Worm (Caenorhabditis elegans) whole organism, mixed stage, embryonic: Measurements from ENCODE around the gene T03G6.3.

Experiments used
- bed-3 ChIP-seq: fragments of 200-800 bp; sonication (Bioruptor generic); optimal IDR thresholded peaks from 3 replicates; lab custom pipeline; 2018; ENCODE audit warnings: mild to moderate bottlenecking, missing genetic modification characterization, moderate library complexity, missing compliant biosample characterization
- blmp-1 ChIP-seq: fragments of 150-350 bp; optimal IDR thresholded peaks from 2 replicates; lab custom pipeline; 2014; ENCODE audit warnings: missing biosample characterization, missing genetic modification characterization
- ceh-39 ChIP-seq: fragments of 150-350 bp; optimal IDR thresholded peaks from 2 replicates; lab custom pipeline; 2014; ENCODE audit warnings: missing biosample characterization, missing genetic modification characterization
- ceh-43 ChIP-seq: fragments of 200-800 bp; sonication (Bioruptor generic); optimal IDR thresholded peaks from 2 replicates; lab custom pipeline; 2018; ENCODE audit warnings: mild to moderate bottlenecking, missing genetic modification characterization, moderate library complexity, missing compliant biosample characterization
- ceh-83 ChIP-seq: fragments of 200-800 bp; sonication (Bioruptor generic); optimal IDR thresholded peaks from 2 replicates; lab custom pipeline; 2018; ENCODE audit warnings: mild to moderate bottlenecking, missing genetic modification characterization, missing compliant biosample characterization
- ces-1 ChIP-seq: fragments of 150-350 bp; optimal IDR thresholded peaks from 2 replicates; lab custom pipeline; 2014; ENCODE audit warnings: missing biosample characterization, missing genetic modification reagents, missing genetic modification characterization
- cnd-1 ChIP-seq: fragments of 200-800 bp; sonication (Bioruptor generic); optimal IDR thresholded peaks from 2 replicates; lab custom pipeline; 2018; ENCODE audit warnings: mild to moderate bottlenecking, missing genetic modification characterization, missing compliant biosample characterization
- drap-1 ChIP-seq: fragments of 200-800 bp; sonication (Bioruptor generic); optimal IDR thresholded peaks from 3 replicates; lab custom pipeline; 2018; ENCODE audit warnings: mild to moderate bottlenecking, missing genetic modification characterization, missing compliant biosample characterization
- elt-1 ChIP-seq: sonication (generic microtip); optimal IDR thresholded peaks from 2 replicates; lab custom pipeline; 2017; ENCODE audit warnings: missing genetic modification characterization, mild to moderate bottlenecking, missing compliant biosample characterization, antibody characterized with exemption, moderate library complexity, borderline replicate concordance; ENCODE audit not compliant: insufficient read depth
- flh-1 ChIP-seq: fragments of 200-800 bp; sonication (Bioruptor generic); optimal IDR thresholded peaks from 2 replicates; lab custom pipeline; 2018; ENCODE audit warnings: mild to moderate bottlenecking, missing genetic modification characterization, moderate library complexity, missing compliant biosample characterization
- ham-2 ChIP-seq: fragments of 200-800 bp; sonication (Bioruptor generic); optimal IDR thresholded peaks from 2 replicates; lab custom pipeline; 2018; ENCODE audit warnings: mild to moderate bottlenecking, missing genetic modification characterization, missing compliant biosample characterization
- hlh-1 ChIP-seq: fragments of 150-350 bp; optimal IDR thresholded peaks from 2 replicates; lab custom pipeline; 2014; ENCODE audit warnings: missing biosample characterization, missing genetic modification reagents, missing genetic modification characterization
- lin-13 ChIP-seq: fragments of 150-350 bp; optimal IDR thresholded peaks from 2 replicates; lab custom pipeline; 2014; ENCODE audit warnings: missing biosample characterization, missing genetic modification characterization
- lsy-2 ChIP-seq: fragments of 150-350 bp; optimal IDR thresholded peaks from 2 replicates; lab custom pipeline; 2014; ENCODE audit warnings: missing biosample characterization, missing genetic modification characterization
- mep-1 ChIP-seq: fragments of 150-350 bp; optimal IDR thresholded peaks from 2 replicates; lab custom pipeline; 2017; ENCODE audit warnings: missing biosample characterization, missing genetic modification reagents, missing genetic modification characterization, inconsistent platforms
- mls-2 ChIP-seq: sonication (generic microtip); optimal IDR thresholded peaks from 2 replicates; lab custom pipeline; 2016; ENCODE audit warnings: mild to moderate bottlenecking, missing genetic modification characterization, moderate library complexity, missing compliant biosample characterization
- nhr-12 ChIP-seq: fragments of 150-350 bp; optimal IDR thresholded peaks from 2 replicates; lab custom pipeline; 2014; ENCODE audit warnings: missing biosample characterization, missing genetic modification characterization
- nhr-2 ChIP-seq: fragments of 150-350 bp; optimal IDR thresholded peaks from 2 replicates; lab custom pipeline; 2014; ENCODE audit warnings: missing biosample characterization, missing genetic modification characterization
- nhr-237 ChIP-seq: fragments of 150-350 bp; optimal IDR thresholded peaks from 2 replicates; lab custom pipeline; 2014; ENCODE audit warnings: missing biosample characterization, missing genetic modification characterization
- nhr-76 ChIP-seq: sonication (generic microtip); optimal IDR thresholded peaks from 2 replicates; lab custom pipeline; 2017; ENCODE audit warnings: missing biosample characterization, missing genetic modification characterization
- sem-2 ChIP-seq: fragments of 200-800 bp; sonication (Bioruptor generic); optimal IDR thresholded peaks from 2 replicates; lab custom pipeline; 2018; ENCODE audit warnings: mild to moderate bottlenecking, missing genetic modification characterization, missing compliant biosample characterization
- sptf-1 ChIP-seq: sonication (generic microtip); optimal IDR thresholded peaks from 2 replicates; lab custom pipeline; 2017; ENCODE audit warnings: mild to moderate bottlenecking, missing genetic modification characterization, moderate library complexity, missing compliant biosample characterization
- tbx-8 ChIP-seq: fragments of 200-800 bp; sonication (Bioruptor generic); optimal IDR thresholded peaks from 2 replicates; lab custom pipeline; 2018; ENCODE audit warnings: mild to moderate bottlenecking, missing genetic modification characterization, moderate library complexity, missing compliant biosample characterization
- unc-39 ChIP-seq: fragments of 150-350 bp; optimal IDR thresholded peaks from 2 replicates; lab custom pipeline; 2014; ENCODE audit warnings: missing biosample characterization, missing genetic modification characterization
- unc-62 ChIP-seq: fragments of 150-350 bp; optimal IDR thresholded peaks from 2 replicates; lab custom pipeline; 2014; ENCODE audit warnings: missing biosample characterization, missing genetic modification reagents, missing genetic modification characterization
- zip-8 ChIP-seq: fragments of 150-350 bp; optimal IDR thresholded peaks from 2 replicates; lab custom pipeline; 2014; ENCODE audit warnings: missing biosample characterization, missing genetic modification characterization
- ztf-11 ChIP-seq: fragments of 150-350 bp; optimal IDR thresholded peaks from 2 replicates; lab custom pipeline; 2014; ENCODE audit warnings: missing biosample characterization, missing genetic modification characterization

The T03G6.3 gene

DNA sequence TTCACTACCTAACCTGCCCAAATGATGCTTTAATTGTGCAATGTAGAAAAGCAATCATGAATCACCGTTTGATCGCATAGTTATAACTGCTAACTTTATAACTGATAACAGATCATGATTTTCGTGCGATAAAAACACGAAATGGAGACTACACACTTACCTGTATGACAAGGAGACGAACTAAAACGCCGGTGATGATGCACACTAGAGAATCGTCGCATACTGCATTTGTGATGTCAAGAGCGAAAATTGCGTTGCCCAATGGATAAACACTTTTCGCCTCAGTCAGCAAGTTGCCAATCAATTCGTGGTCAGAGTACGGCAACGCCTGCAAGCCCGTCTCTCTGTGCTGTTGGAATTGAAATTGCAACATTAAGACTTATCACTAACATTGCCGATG is 46.5 kb downstream of the T03G6.3 start:
- no peak for TF ChIP-seq ceh-83 (GFP tag; lab: Kevin White, UChicago)
- TF ChIP-seq lsy-2 (tag; lab: Kevin White, UChicago), result no peak
- TF ChIP-seq bed-3, result no peak
- TF ChIP-seq cnd-1 (tag; lab: Kevin White, UChicago), result no peak
- TF ChIP-seq mep-1 (tag; lab: Kevin White, UChicago), result no peak
- no peak for TF ChIP-seq ces-1 (GFP tag; lab: Kevin White, UChicago)
- TF ChIP-seq flh-1 (GFP tag; lab: Kevin White, UChicago), result no peak
- no peak for TF ChIP-seq unc-62 (GFP tag; lab: Kevin White, UChicago)
- TF ChIP-seq nhr-76 (tag; lab: Kevin White, UChicago), result no peak

DNA sequence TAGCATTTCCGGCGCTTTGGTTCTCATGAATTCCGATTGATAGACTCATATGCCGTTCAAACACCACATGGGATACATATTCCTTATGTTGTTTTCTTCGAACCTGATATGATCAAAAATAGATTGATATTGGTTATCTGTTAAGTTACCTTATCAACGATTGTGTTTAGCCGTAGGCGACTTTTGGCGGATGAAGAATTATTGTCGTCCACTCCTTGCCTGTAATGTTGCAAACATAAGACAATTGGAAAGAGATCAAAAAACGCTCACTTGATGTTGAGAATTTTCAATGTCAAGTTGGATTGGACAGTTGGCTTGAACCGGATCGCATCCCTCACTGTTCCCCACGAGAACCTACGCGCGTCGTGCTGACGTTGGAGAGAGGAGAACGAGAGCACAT is 47.8 kb downstream of the T03G6.3 start:
- TF ChIP-seq drap-1 (GFP tag; lab: Kevin White, UChicago) (no peak), ztf-11 (tag; lab: Kevin White, UChicago) (no peak), nhr-237 (tag; lab: Kevin White, UChicago) (no peak), ham-2 (GFP tag; lab: Kevin White, UChicago) (no peak), lin-13 (tag; lab: Kevin White, UChicago) (no peak), nhr-12 (tag; lab: Kevin White, UChicago) (no peak), elt-1 (tag; lab: Kevin White, UChicago) (no peak), bed-3 (no peak), sptf-1 (tag; lab: Kevin White, UChicago) (no peak)

DNA sequence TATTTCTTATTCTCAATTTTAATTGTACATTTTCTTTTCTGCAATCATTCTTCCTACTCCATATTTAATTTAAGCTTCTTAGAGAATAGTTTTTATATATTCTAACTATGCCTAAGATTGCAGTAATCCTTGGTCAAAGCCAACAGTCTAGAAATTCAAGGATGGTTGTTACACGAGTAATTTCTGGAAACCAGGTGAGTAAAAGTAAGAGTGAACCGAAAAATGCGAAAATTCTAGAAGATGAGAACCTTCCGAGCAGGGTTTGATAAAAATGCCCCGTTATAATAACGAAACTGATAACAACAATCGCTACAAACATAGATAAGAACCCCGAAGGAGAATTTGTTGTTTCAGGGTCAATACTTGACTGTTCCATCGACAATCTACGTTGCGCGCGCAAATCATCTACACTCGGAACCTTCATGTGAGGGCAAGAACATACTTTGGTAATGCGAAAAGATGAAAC is 50.2 kb downstream of the T03G6.3 start, which contains the start of gene F52H2.15:
Gene F52H2.15 (plus strand): TSS at position 51 of the 466 bp plus-strand sequence.
- TF ChIP-seq sem-2 (GFP tag; lab: Kevin White, UChicago) (no peak), zip-8 (tag; lab: Kevin White, UChicago) (no peak), blmp-1 (no peak), drap-1 (GFP tag; lab: Kevin White, UChicago) (no peak), sptf-1 (tag; lab: Kevin White, UChicago) (no peak), bed-3 (no peak)

DNA sequence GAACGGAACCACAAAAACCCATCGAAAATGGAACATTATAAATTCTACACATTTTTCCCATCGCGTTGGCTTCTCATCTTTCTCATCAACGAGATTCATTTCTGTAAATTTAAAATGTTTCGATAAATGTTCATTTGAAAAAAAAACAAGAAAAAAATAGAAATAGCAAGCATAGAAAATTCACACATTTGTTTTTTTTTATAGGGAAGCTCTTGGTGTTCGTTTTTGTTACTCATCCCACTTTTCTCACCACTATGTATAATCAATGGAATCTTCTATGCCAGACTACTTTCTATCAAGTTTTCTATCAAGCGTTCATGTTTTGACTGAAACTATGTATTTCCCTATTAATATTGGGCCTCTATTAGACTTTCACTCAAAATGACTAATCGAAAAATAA is 51.5 kb downstream of the T03G6.3 start, which contains the start of gene dhcr-24:
Gene dhcr-24 (minus strand): TSS at position 101 of the 400 bp plus-strand sequence.
- TF ChIP-seq lsy-2 (tag; lab: Kevin White, UChicago), result no peak
- no peak for TF ChIP-seq unc-62 (GFP tag; lab: Kevin White, UChicago)
- TF ChIP-seq ham-2 (GFP tag; lab: Kevin White, UChicago), result no peak
- no peak for TF ChIP-seq nhr-2 (tag; lab: Kevin White, UChicago)
- TF ChIP-seq ceh-39 (tag; lab: Kevin White, UChicago), result no peak
- TF ChIP-seq nhr-12 (tag; lab: Kevin White, UChicago), result no peak
- no peak for TF ChIP-seq tbx-8 (GFP tag; lab: Kevin White, UChicago)
- TF ChIP-seq ztf-11 (tag; lab: Kevin White, UChicago), result no peak
- TF ChIP-seq mls-2 (tag; lab: Kevin White, UChicago), result no peak
- TF ChIP-seq unc-39 (tag; lab: Kevin White, UChicago), result no peak
- no peak for TF ChIP-seq hlh-1 (tag; lab: Kevin White, UChicago)
- no peak for TF ChIP-seq nhr-76 (tag; lab: Kevin White, UChicago)
- TF ChIP-seq ceh-43, result no peak
